Worm (Caenorhabditis elegans): ENCODE measurements around the gene ser-6.

Gene ser-6

DNA sequence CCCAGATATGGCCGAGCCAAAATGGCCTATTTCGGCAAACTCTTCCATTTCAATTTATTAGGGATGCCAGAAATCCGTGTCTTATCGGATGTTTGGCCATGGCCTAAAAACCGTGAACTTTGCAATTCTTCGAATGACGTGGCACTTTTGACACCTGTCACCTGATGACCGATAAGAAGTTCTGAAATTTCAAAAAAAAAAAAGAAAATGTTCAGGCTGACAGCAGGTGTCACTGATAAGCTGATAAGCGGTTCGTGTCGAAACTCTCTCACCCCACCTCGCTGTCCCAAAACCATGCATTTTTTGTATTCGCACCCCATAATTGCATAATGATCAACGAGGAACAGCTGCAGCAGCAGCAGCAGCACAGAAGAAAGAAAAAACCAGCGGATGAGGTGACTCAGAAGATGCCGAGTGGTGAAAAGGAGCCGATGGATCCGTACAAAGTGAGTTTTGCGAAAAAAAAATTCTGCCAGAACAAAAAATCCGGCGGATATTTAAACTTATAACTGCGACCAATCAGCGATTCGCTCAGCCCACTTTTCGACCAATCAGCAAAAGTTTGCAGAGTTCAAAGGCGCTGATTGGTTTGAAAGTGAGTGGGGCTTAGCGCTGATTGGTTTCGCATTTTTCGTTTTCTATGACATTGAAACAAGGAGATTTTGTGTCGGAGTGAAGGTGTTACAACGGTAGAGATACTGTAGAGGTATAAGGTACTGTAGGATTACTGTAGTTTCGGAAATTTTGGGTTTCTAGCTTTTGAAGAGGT lies 52.7 kb downstream of the ser-6 start, which contains the start of the genes Y54G2A.28 and vrp-1:
Gene Y54G2A.28, minus strand, starts transcription at position 48 of the 769 bp plus-strand sequence.
Gene vrp-1, plus strand, starts transcription at position 214 of the 769 bp plus-strand sequence.
- TF ChIP-seq nfya-1 (tag; optimal IDR thresholded peaks at IDR 0.05) (peak; percentile 81), npax-4 (tag; optimal IDR thresholded peaks at IDR 0.05) (no peak)

Measured in whole organism, late embryonic.